Fruit fly (Drosophila melanogaster) whole organism, embryonic: ENCODE results near the gene Hph.

Source experiments
- CG10147 ChIP-seq: fragments of 200-800 bp; sonication (Bioruptor generic); optimal IDR thresholded peaks from 2 replicates; lab custom pipeline; 2019; ENCODE audit warnings: missing biosample characterization, mild to moderate bottlenecking, missing genetic modification characterization, moderate library complexity
- CG1024 ChIP-seq: fragments of 200-800 bp; sonication (Bioruptor generic); IDR thresholded peaks from 2 replicates; pipeline ENCODE4 v1.3.6; 2022; ENCODE audit warnings: missing biosample characterization, missing genetic modification characterization
- CG10321 ChIP-seq: fragments of 200-800 bp; sonication (Bioruptor generic); IDR thresholded peaks from 2 replicates; pipeline ENCODE4 v1.3.6; 2022; ENCODE audit warnings: missing biosample characterization, missing genetic modification characterization
- CG11247 ChIP-seq: fragments of 200-800 bp; sonication (Bioruptor generic); IDR thresholded peaks from 2 replicates; pipeline ENCODE4 v1.3.6; 2022; ENCODE audit warnings: missing biosample characterization, missing genetic modification characterization
- CG11560 ChIP-seq: fragments of 200-800 bp; sonication (Bioruptor generic); IDR thresholded peaks from 3 replicates; pipeline ENCODE4 v1.3.6; 2022; ENCODE audit warnings: missing biosample characterization, missing genetic modification characterization
- CG13123 ChIP-seq: fragments of 200-800 bp; sonication (Bioruptor generic); optimal IDR thresholded peaks from 2 replicates; lab custom pipeline; 2016; ENCODE audit warnings: missing biosample characterization, missing genetic modification characterization
- CG14441 ChIP-seq: fragments of 200-800 bp; sonication (Bioruptor generic); IDR thresholded peaks from 2 replicates; pipeline ENCODE4 v1.3.6; 2022; ENCODE audit warnings: missing biosample characterization, missing genetic modification characterization
- CG14860 ChIP-seq: fragments of 200-800 bp; sonication (Bioruptor generic); IDR thresholded peaks from 3 replicates; pipeline ENCODE4 v1.3.6; 2022; ENCODE audit warnings: missing biosample characterization, missing genetic modification characterization; ENCODE audit not compliant: partially characterized antibody
- CG17359 ChIP-seq: fragments of 200-800 bp; sonication (Bioruptor generic); optimal IDR thresholded peaks from 3 replicates; lab custom pipeline; 2018; ENCODE audit warnings: missing biosample characterization, mild to moderate bottlenecking, missing genetic modification characterization, moderate library complexity
- CG2712 ChIP-seq: fragments of 200-800 bp; optimal IDR thresholded peaks from 3 replicates; lab custom pipeline; 2019; ENCODE audit warnings: missing biosample characterization, mild to moderate bottlenecking, missing genetic modification characterization, moderate library complexity
- CG31388 ChIP-seq: fragments of 200-800 bp; sonication (Bioruptor generic); optimal IDR thresholded peaks from 2 replicates; lab custom pipeline; 2016; ENCODE audit warnings: missing biosample characterization, missing genetic modification characterization
- CG4854 ChIP-seq: fragments of 200-800 bp; sonication (Bioruptor generic); optimal IDR thresholded peaks from 2 replicates; lab custom pipeline; 2016; ENCODE audit warnings: missing biosample characterization, missing genetic modification characterization, inconsistent platforms
- CG6854 ChIP-seq: fragments of 200-800 bp; sonication (Bioruptor generic); optimal IDR thresholded peaks from 3 replicates; lab custom pipeline; 2017; ENCODE audit warnings: missing biosample characterization, mild to moderate bottlenecking, missing genetic modification characterization
- CG7745 ChIP-seq: fragments of 200-800 bp; sonication (Bioruptor generic); optimal IDR thresholded peaks from 2 replicates; lab custom pipeline; 2018; ENCODE audit warnings: missing biosample characterization, mild to moderate bottlenecking, missing genetic modification characterization, moderate library complexity
- CG8290 ChIP-seq, 3 experiments: fragments of 200-800 bp; sonication (Bioruptor generic); optimal IDR thresholded peaks; 2 replicates each; lab custom pipeline; 2016 to 2019; ENCODE audit warnings: missing biosample characterization in 3 of 3, missing genetic modification characterization in 3 of 3, mild to moderate bottlenecking in 2 of 3, moderate library complexity in 1 of 3
- CTCF ChIP-seq: fragments of 200-800 bp; sonication (Bioruptor generic); optimal IDR thresholded peaks from 2 replicates; lab custom pipeline; 2017; ENCODE audit warnings: missing biosample characterization, mild to moderate bottlenecking, missing genetic modification characterization, moderate library complexity
- Chrac-16 ChIP-seq: fragments of 200-800 bp; sonication (Bioruptor generic); optimal IDR thresholded peaks from 3 replicates; lab custom pipeline; 2016; ENCODE audit warnings: missing biosample characterization, missing genetic modification characterization
- E2f1 ChIP-seq: fragments of 200-800 bp; sonication (Bioruptor generic); IDR thresholded peaks from 2 replicates; pipeline ENCODE4 v1.3.6; 2022; ENCODE audit warnings: missing biosample characterization, missing genetic modification characterization
- E2f2 ChIP-seq: fragments of 200-800 bp; sonication (Bioruptor generic); IDR thresholded peaks from 2 replicates; pipeline ENCODE4 v1.3.6; 2022; ENCODE audit warnings: missing biosample characterization, missing genetic modification characterization
- ERR ChIP-seq: fragments of 200-800 bp; sonication (Bioruptor generic); optimal IDR thresholded peaks from 2 replicates; lab custom pipeline; 2016; ENCODE audit warnings: missing biosample characterization, missing genetic modification characterization
- Ets65A ChIP-seq: fragments of 200-800 bp; sonication (Bioruptor generic); peaks from one replicate; lab custom pipeline; 2016; ENCODE audit warnings: missing biosample characterization, missing genetic modification characterization
- Ets97D ChIP-seq: fragments of 200-800 bp; sonication (Bioruptor generic); optimal IDR thresholded peaks from 3 replicates; lab custom pipeline; 2016; ENCODE audit warnings: missing biosample characterization, missing genetic modification characterization
- Fer1 ChIP-seq: fragments of 200-800 bp; sonication (Bioruptor generic); optimal IDR thresholded peaks from 2 replicates; lab custom pipeline; 2017; ENCODE audit warnings: missing biosample characterization, mild to moderate bottlenecking, missing genetic modification characterization
- H15 ChIP-seq: fragments of 200-800 bp; sonication (Bioruptor generic); IDR thresholded peaks from 3 replicates; pipeline ENCODE4 v1.3.6; 2022; ENCODE audit warnings: missing biosample characterization, missing genetic modification characterization
- Hand ChIP-seq: fragments of 200-800 bp; sonication (Bioruptor generic); optimal IDR thresholded peaks from 2 replicates; lab custom pipeline; 2017; ENCODE audit warnings: mild to moderate bottlenecking, missing biosample characterization, missing genetic modification reagents, missing genetic modification characterization
- Hmr ChIP-seq: fragments of 200-800 bp; sonication (Bioruptor generic); optimal IDR thresholded peaks from 3 replicates; lab custom pipeline; 2017; ENCODE audit warnings: mild to moderate bottlenecking, missing biosample characterization, missing genetic modification reagents, missing genetic modification characterization
- Hmx ChIP-seq: fragments of 200-800 bp; sonication (Bioruptor generic); optimal IDR thresholded peaks from 2 replicates; lab custom pipeline; 2016; ENCODE audit warnings: missing biosample characterization, missing genetic modification characterization
- Ssrp ChIP-seq: fragments of 200-800 bp; sonication (Bioruptor generic); optimal IDR thresholded peaks from 2 replicates; lab custom pipeline; 2018; ENCODE audit warnings: missing biosample characterization, mild to moderate bottlenecking, missing genetic modification characterization, moderate library complexity
- TFAM ChIP-seq: fragments of 200-800 bp; sonication (Bioruptor generic); optimal IDR thresholded peaks from 2 replicates; lab custom pipeline; 2017; ENCODE audit warnings: missing biosample characterization, missing genetic modification characterization, inconsistent platforms
- Xbp1 ChIP-seq: fragments of 200-800 bp; sonication (Bioruptor generic); optimal IDR thresholded peaks from 3 replicates; lab custom pipeline; 2016; ENCODE audit warnings: missing biosample characterization, mild to moderate bottlenecking, missing genetic modification characterization
- abd-A ChIP-seq: fragments of 200-800 bp; sonication (Bioruptor generic); optimal IDR thresholded peaks from 3 replicates; lab custom pipeline; 2019; ENCODE audit warnings: missing biosample characterization, mild to moderate bottlenecking, missing genetic modification characterization, moderate library complexity
- ap ChIP-seq: fragments of 200-800 bp; sonication (Bioruptor generic); IDR thresholded peaks from 2 replicates; pipeline ENCODE4 v1.3.6; 2022; ENCODE audit warnings: missing biosample characterization, missing genetic modification characterization
- ara ChIP-seq: fragments of 200-800 bp; sonication (Bioruptor generic); IDR thresholded peaks from 2 replicates; pipeline ENCODE4 v1.3.6; 2022; ENCODE audit warnings: missing biosample characterization, missing genetic modification characterization
- az2 ChIP-seq: fragments of 200-800 bp; sonication (Bioruptor generic); optimal IDR thresholded peaks from 3 replicates; lab custom pipeline; 2016; ENCODE audit warnings: missing biosample characterization, missing genetic modification characterization
- dmrt99B ChIP-seq: fragments of 200-800 bp; sonication (Bioruptor generic); optimal IDR thresholded peaks from 2 replicates; lab custom pipeline; 2018; ENCODE audit warnings: missing biosample characterization, mild to moderate bottlenecking, missing genetic modification characterization, moderate library complexity
- emc ChIP-seq: fragments of 200-800 bp; sonication (Bioruptor generic); optimal IDR thresholded peaks from 2 replicates; lab custom pipeline; 2016; ENCODE audit warnings: missing biosample characterization, missing genetic modification characterization
- en ChIP-seq: fragments of 200-800 bp; sonication (Bioruptor generic); optimal IDR thresholded peaks from 2 replicates; lab custom pipeline; 2016; ENCODE audit warnings: missing biosample characterization, missing genetic modification characterization
- fru ChIP-seq: fragments of >200 bp; optimal IDR thresholded peaks from 2 replicates; lab custom pipeline; 2017
- grau ChIP-seq: fragments of 200-800 bp; optimal IDR thresholded peaks from 3 replicates; lab custom pipeline; 2019; ENCODE audit warnings: missing biosample characterization, mild to moderate bottlenecking, missing genetic modification characterization, moderate library complexity
- h ChIP-seq: fragments of >200 bp; optimal IDR thresholded peaks from 2 replicates; lab custom pipeline; 2017
- jumu ChIP-seq: fragments of 200-800 bp; sonication (Bioruptor generic); optimal IDR thresholded peaks from 3 replicates; lab custom pipeline; 2016; ENCODE audit warnings: missing biosample characterization, missing genetic modification characterization
- luna ChIP-seq: fragments of 200-800 bp; sonication (Bioruptor generic); optimal IDR thresholded peaks from 2 replicates; lab custom pipeline; 2016; ENCODE audit warnings: missing biosample characterization, missing genetic modification characterization
- maf-S ChIP-seq: fragments of 200-800 bp; sonication (Bioruptor generic); optimal IDR thresholded peaks from 2 replicates; lab custom pipeline; 2016; ENCODE audit warnings: missing biosample characterization, missing genetic modification characterization
- nerfin-1 ChIP-seq: fragments of 200-800 bp; sonication (Bioruptor generic); optimal IDR thresholded peaks from 3 replicates; lab custom pipeline; 2019; ENCODE audit warnings: missing biosample characterization, mild to moderate bottlenecking, missing genetic modification characterization, moderate library complexity
- peb ChIP-seq: fragments of 200-800 bp; sonication (Bioruptor generic); IDR thresholded peaks from 2 replicates; pipeline ENCODE4 v1.3.6; 2022; ENCODE audit warnings: missing biosample characterization, missing genetic modification characterization
- ranshi ChIP-seq: fragments of 200-800 bp; sonication (Bioruptor generic); IDR thresholded peaks from 2 replicates; pipeline ENCODE4 v1.3.6; 2022; ENCODE audit warnings: missing biosample characterization, missing genetic modification characterization
- ssp ChIP-seq: fragments of 200-800 bp; sonication (Bioruptor generic); IDR thresholded peaks from 2 replicates; pipeline ENCODE4 v1.3.6; 2022; ENCODE audit warnings: missing biosample characterization, missing genetic modification characterization
- wdn ChIP-seq: fragments of 200-800 bp; sonication (Bioruptor generic); IDR thresholded peaks from 2 replicates; pipeline ENCODE4 v1.3.6; 2022; ENCODE audit warnings: missing biosample characterization, missing genetic modification characterization
- yki ChIP-seq: fragments of >200 bp; optimal IDR thresholded peaks from 3 replicates; lab custom pipeline; 2018
- zen2 ChIP-seq: fragments of 200-800 bp; sonication (Bioruptor generic); IDR thresholded peaks from 3 replicates; pipeline ENCODE4 v1.3.6; 2022; ENCODE audit warnings: missing biosample characterization, missing genetic modification characterization; ENCODE audit not compliant: partially characterized antibody
- zf30C ChIP-seq: fragments of 200-800 bp; sonication (Bioruptor generic); optimal IDR thresholded peaks from 3 replicates; lab custom pipeline; 2018; ENCODE audit warnings: missing biosample characterization, mild to moderate bottlenecking, missing genetic modification characterization
- zfh1 ChIP-seq: fragments of 200-800 bp; sonication (Bioruptor generic); IDR thresholded peaks from 3 replicates; pipeline ENCODE4 v1.3.6; 2022; ENCODE audit warnings: missing biosample characterization, missing genetic modification characterization

Gene Hph

dm6 chr3R:5283360-5283963, 26.6 kb downstream of the Hph start (continued):
- TF ChIP-seq CG8290 (GFP tag; optimal IDR thresholded peaks at IDR 0.05; lab: Kevin White, UChicago) = peak; percentile 61
- TF ChIP-seq CG8290 (tag; optimal IDR thresholded peaks at IDR 0.05; lab: Kevin White, UChicago) = peak; percentile 35 to 88
- no peak for TF ChIP-seq yki (lab: Kevin White, UChicago)
- peak; percentile 88 for TF ChIP-seq ERR (GFP tag; lab: Kevin White, UChicago)
- peak; percentile 50; the same call in 1 of the 2 replicates for TF ChIP-seq ap (GFP tag; lab: Robert Waterston, UW)
- TF ChIP-seq CG14860 (GFP tag; lab: Robert Waterston, UW) = no peak
- TF ChIP-seq E2f2 (GFP tag; lab: Robert Waterston, UW) = peak; percentile 59
- peak; percentile 91 for TF ChIP-seq Ssrp (tag; lab: Kevin White, UChicago)
- TF ChIP-seq jumu (GFP tag; lab: Kevin White, UChicago) = peak; percentile 90
- TF ChIP-seq dmrt99B (tag; lab: Kevin White, UChicago) = peak; percentile 94
- TF ChIP-seq Hmr = peak; percentile 95
- 0 out of 2 replicates have a peak, but pooled peaks have one; percentile 33 for TF ChIP-seq CG1024
- peak; percentile 81 for TF ChIP-seq CG11247 (GFP tag; lab: Robert Waterston, UW)
- TF ChIP-seq wdn (GFP tag; lab: Robert Waterston, UW) = peak; percentile 42; the same call in 1 of the 2 replicates
- peak; percentile 91 for TF ChIP-seq CG4854 (GFP tag; lab: Kevin White, UChicago)
- TF ChIP-seq H15 (GFP tag; lab: Robert Waterston, UW) = peak; percentile 75; the same call in 2 of the 3 replicates
- TF ChIP-seq emc (GFP tag; lab: Kevin White, UChicago) = peak; percentile 88
- peak; percentile 44; the same call in 1 of the 2 replicates for TF ChIP-seq peb
- TF ChIP-seq CG13123 (GFP tag; lab: Kevin White, UChicago) = peak; percentile 58
- TF ChIP-seq zf30C (GFP tag; lab: Kevin White, UChicago) = peak; percentile 77
- TF ChIP-seq Hand (GFP tag; lab: Kevin White, UChicago) = peak; percentile 91
- TF ChIP-seq grau (tag; lab: Kevin White, UChicago) = peak; percentile 92
- peak; percentile 100 for TF ChIP-seq abd-A (tag; lab: Kevin White, UChicago)
- peak; percentile 90 for TF ChIP-seq en (GFP tag; lab: Kevin White, UChicago)
- peak; percentile 70 for TF ChIP-seq CG11560 (tag; lab: Robert Waterston, UW)
- TF ChIP-seq luna (GFP tag; lab: Kevin White, UChicago) = peak; percentile 84
- peak; percentile 41 for TF ChIP-seq Ets97D (GFP tag; lab: Kevin White, UChicago)
- TF ChIP-seq CG14441 (GFP tag; lab: Robert Waterston, UW) = peak; percentile 80
- peak; percentile 88 for TF ChIP-seq nerfin-1 (tag; lab: Kevin White, UChicago)
- TF ChIP-seq E2f1 (GFP tag; lab: Robert Waterston, UW) = peak; percentile 76
- peak; percentile 95 for TF ChIP-seq Fer1 (GFP tag; lab: Kevin White, UChicago)
- no peak for TF ChIP-seq h (lab: Kevin White, UChicago)
- TF ChIP-seq Chrac-16 (GFP tag; lab: Kevin White, UChicago) = peak; percentile 84
- TF ChIP-seq CG7745 (tag; lab: Kevin White, UChicago) = no peak
- peak; percentile 77 for TF ChIP-seq zfh1 (GFP tag; lab: Robert Waterston, UW)
- TF ChIP-seq ara (GFP tag; lab: Robert Waterston, UW) = peak; percentile 68
- peak; percentile 75 for TF ChIP-seq maf-S (GFP tag; lab: Kevin White, UChicago)
- TF ChIP-seq CTCF = peak; percentile 92
- TF ChIP-seq TFAM (GFP tag; lab: Kevin White, UChicago) = peak; percentile 41
- TF ChIP-seq Ets65A = peak; percentile 94
- TF ChIP-seq ranshi (GFP tag; lab: Robert Waterston, UW) = peak; percentile 74; the same call in 1 of the 2 replicates
- TF ChIP-seq zen2 (GFP tag; lab: Robert Waterston, UW) = no peak
- TF ChIP-seq CG6854 (GFP tag; lab: Kevin White, UChicago) = peak; percentile 91
- TF ChIP-seq ssp (GFP tag; lab: Robert Waterston, UW) = peak; percentile 69
- TF ChIP-seq CG17359 = peak; percentile 91
- TF ChIP-seq CG10321 (GFP tag; lab: Robert Waterston, UW) = 0 out of 2 replicates have a peak, but pooled peaks have one; percentile 40
- TF ChIP-seq Hmx (GFP tag; lab: Kevin White, UChicago) = peak; percentile 73
- peak; percentile 82 for TF ChIP-seq CG31388 (GFP tag; lab: Kevin White, UChicago)
- TF ChIP-seq CG2712 (tag; lab: Kevin White, UChicago) = peak; percentile 92
- TF ChIP-seq CG10147 (GFP tag; lab: Kevin White, UChicago) = peak; percentile 93
- TF ChIP-seq Xbp1 = peak; percentile 93
- TF ChIP-seq fru (lab: Kevin White, UChicago) = no peak
- peak; percentile 87 for TF ChIP-seq az2 (GFP tag; lab: Kevin White, UChicago)
